Fruit fly (Drosophila melanogaster): ENCODE results near the gene Ccdc39.

DNA sequence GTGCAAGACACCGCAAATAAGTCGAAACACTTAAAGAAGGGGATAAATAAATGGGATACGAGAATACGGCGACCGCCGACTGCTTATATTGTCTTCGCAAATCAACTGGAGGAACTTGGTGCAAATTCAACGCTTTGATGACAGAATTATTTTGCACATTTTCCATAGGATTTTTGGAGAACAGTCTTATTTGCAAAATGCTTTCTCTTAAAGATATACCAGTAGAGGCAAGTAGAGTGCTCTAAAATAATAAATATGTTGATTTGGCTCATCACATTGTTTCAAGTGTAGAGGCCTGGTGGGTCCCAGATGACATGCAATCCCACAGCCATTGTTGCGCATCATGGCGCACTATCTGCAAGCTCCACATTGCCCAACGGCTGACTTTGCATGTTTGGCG lies 37.2 kb downstream of the Ccdc39 start:
- TF ChIP-seq row (GFP tag; IDR thresholded peaks at IDR 0.05) (no peak), Meics (GFP tag; optimal IDR thresholded peaks at IDR 0.05) (no peak), kay (GFP tag; optimal IDR thresholded peaks at IDR 0.05) (no peak), CG12219 (GFP tag; optimal IDR thresholded peaks at IDR 0.05) (no peak), HmgZ (tag; optimal IDR thresholded peaks at IDR 0.05) (no peak), CG42726 (GFP tag; IDR thresholded peaks at IDR 0.05; ENCODE audit: partially characterized antibody) (no peak)
